Worm (Caenorhabditis elegans): Measurements from ENCODE around the gene K06B4.4.

The K06B4.4 gene

ce11 chrV:15710401-15710800, 41.4 kb downstream of the K06B4.4 start, which contains the start of gene Y6E2A.1:
Gene Y6E2A.1 (minus strand): TSS chrV:15710501.
- TF ChIP-seq hmg-4 (GFP tag; optimal IDR thresholded peaks at IDR 0.05) (no peak), pes-1 (GFP tag; IDR thresholded peaks at IDR 0.05) (no peak), scrt-1 (GFP tag; IDR thresholded peaks at IDR 0.05) (no peak), ceh-36 (tag; optimal IDR thresholded peaks at IDR 0.05) (no peak), tra-4 (tag; optimal IDR thresholded peaks at IDR 0.05) (no peak), flt-1 (GFP tag; IDR thresholded peaks at IDR 0.05) (no peak), tbx-11 (GFP tag; IDR thresholded peaks at IDR 0.05) (no peak), tbx-37 (GFP tag; conservative IDR thresholded peaks at IDR 0.05) (no peak), F13C5.2 (tag; optimal IDR thresholded peaks at IDR 0.05) (no peak), B0310.2 (tag; optimal IDR thresholded peaks at IDR 0.05) (no peak), ama-1 (optimal IDR thresholded peaks at IDR 0.05) (no peak), ets-7 (tag; optimal IDR thresholded peaks at IDR 0.05) (no peak), aly-1 (tag; optimal IDR thresholded peaks at IDR 0.05) (no peak), sea-1 (GFP tag; conservative IDR thresholded peaks at IDR 0.05) (no peak)

DNA sequence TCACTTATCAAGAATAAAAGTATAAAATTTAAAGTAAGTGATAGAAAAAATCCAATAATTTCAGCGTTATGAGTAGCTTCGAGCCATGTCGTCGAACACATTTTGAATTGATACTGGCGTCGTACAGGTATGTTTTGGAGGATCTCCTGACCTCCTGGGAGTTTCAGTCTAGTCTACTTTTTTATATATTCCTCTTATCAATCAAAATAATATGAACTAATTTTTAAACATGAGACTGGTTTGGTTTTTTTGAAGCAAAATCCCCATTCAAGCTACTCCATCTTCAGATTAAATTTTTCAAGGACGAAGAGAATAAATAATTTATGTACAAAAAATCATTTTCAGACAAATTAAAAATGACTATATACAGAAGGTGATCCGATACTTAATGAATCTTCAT, 42.9 kb downstream of the K06B4.4 start, which contains the start of gene str-101:
Gene str-101, minus strand, starts transcription at position 101 of the 400 bp plus-strand sequence.
- TF ChIP-seq B0310.2 (tag; optimal IDR thresholded peaks at IDR 0.05) = no peak
- no peak for TF ChIP-seq ama-1 (optimal IDR thresholded peaks at IDR 0.05)
- TF ChIP-seq tbx-37 (GFP tag; conservative IDR thresholded peaks at IDR 0.05) = no peak
- TF ChIP-seq tbx-11 (GFP tag; IDR thresholded peaks at IDR 0.05) = no peak
- TF ChIP-seq hmbx-1 (tag; optimal IDR thresholded peaks at IDR 0.05) = no peak
- TF ChIP-seq hnd-1 (tag; optimal IDR thresholded peaks at IDR 0.05) = no peak
- no peak for TF ChIP-seq aly-1 (tag; optimal IDR thresholded peaks at IDR 0.05)
- no peak for TF ChIP-seq hmg-4 (GFP tag; optimal IDR thresholded peaks at IDR 0.05)
- TF ChIP-seq ets-7 (tag; optimal IDR thresholded peaks at IDR 0.05) = no peak
- TF ChIP-seq scrt-1 (GFP tag; IDR thresholded peaks at IDR 0.05) = no peak

DNA sequence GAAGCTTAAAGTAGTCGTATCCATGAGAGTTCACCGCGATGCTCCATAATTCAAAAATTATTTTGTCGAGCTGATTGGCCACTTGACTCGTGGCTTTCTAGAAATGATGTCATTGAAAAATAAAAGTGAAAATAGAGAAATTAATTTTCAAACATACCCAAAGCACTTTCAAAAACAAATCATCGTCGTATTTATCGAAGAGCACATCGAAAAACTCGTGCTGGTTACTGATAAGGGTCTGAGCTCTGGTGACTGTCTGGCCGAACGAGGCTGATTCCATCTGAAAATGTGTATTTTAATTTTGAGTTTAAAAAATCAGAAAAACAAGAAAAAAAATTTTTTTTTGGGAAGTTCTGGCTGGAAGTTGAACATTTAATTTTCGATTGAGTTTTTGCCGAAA, 43.4 kb downstream of the K06B4.4 start:
- TF ChIP-seq scrt-1 (GFP tag; IDR thresholded peaks at IDR 0.05) = no peak
- TF ChIP-seq ets-7 (tag; optimal IDR thresholded peaks at IDR 0.05) = no peak
- TF ChIP-seq aly-1 (tag; optimal IDR thresholded peaks at IDR 0.05) = no peak
- TF ChIP-seq hmbx-1 (tag; optimal IDR thresholded peaks at IDR 0.05) = no peak
- TF ChIP-seq ceh-36 (tag; optimal IDR thresholded peaks at IDR 0.05) = no peak

DNA sequence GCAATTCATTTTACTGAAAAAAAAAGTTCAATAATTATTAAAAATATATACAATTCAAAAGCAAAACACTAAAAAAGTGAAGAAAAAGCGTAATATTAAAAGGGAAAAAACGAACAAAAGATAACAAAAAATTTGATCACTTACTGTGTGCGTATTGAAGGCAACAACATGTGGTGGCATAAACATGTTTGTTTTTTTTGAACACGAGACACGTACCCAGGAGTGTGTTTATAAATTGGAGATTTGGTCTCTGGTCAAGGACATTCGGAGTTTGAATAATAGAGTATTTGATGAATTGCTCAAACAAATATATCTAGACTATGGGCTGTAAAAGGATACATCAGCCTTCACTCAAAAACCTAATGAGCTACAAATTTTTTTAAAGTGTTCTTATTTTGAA, 46.7 kb downstream of the K06B4.4 start:
- TF ChIP-seq pes-1 (GFP tag; IDR thresholded peaks at IDR 0.05) (no peak), ceh-13 (GFP tag; optimal IDR thresholded peaks at IDR 0.05) (no peak), sea-1 (GFP tag; conservative IDR thresholded peaks at IDR 0.05) (no peak), ets-7 (tag; optimal IDR thresholded peaks at IDR 0.05) (no peak), hmbx-1 (tag; optimal IDR thresholded peaks at IDR 0.05) (no peak), ama-1 (optimal IDR thresholded peaks at IDR 0.05) (no peak), aly-1 (tag; optimal IDR thresholded peaks at IDR 0.05) (no peak), scrt-1 (GFP tag; IDR thresholded peaks at IDR 0.05) (no peak), B0310.2 (tag; optimal IDR thresholded peaks at IDR 0.05) (no peak), ceh-36 (tag; optimal IDR thresholded peaks at IDR 0.05) (no peak), hnd-1 (tag; optimal IDR thresholded peaks at IDR 0.05) (no peak)

- no peak for TF ChIP-seq ama-1 (optimal IDR thresholded peaks at IDR 0.05)
- TF ChIP-seq hmg-4 (GFP tag; optimal IDR thresholded peaks at IDR 0.05) = no peak
- TF ChIP-seq F13C5.2 (tag; optimal IDR thresholded peaks at IDR 0.05) = no peak
- TF ChIP-seq B0310.2 (tag; optimal IDR thresholded peaks at IDR 0.05) = no peak
- no peak for TF ChIP-seq aly-1 (tag; optimal IDR thresholded peaks at IDR 0.05)
- no peak for TF ChIP-seq tbx-37 (GFP tag; conservative IDR thresholded peaks at IDR 0.05)
- TF ChIP-seq tbx-11 (GFP tag; IDR thresholded peaks at IDR 0.05) = no peak
- no peak for TF ChIP-seq pes-1 (GFP tag; IDR thresholded peaks at IDR 0.05)
- TF ChIP-seq flt-1 (GFP tag; IDR thresholded peaks at IDR 0.05) = no peak
- no peak for TF ChIP-seq sea-1 (GFP tag; conservative IDR thresholded peaks at IDR 0.05)
- TF ChIP-seq hnd-1 (tag; optimal IDR thresholded peaks at IDR 0.05) = no peak
- TF ChIP-seq hmbx-1 (tag; optimal IDR thresholded peaks at IDR 0.05) = no peak
These were observed 47.7 kb downstream of the K06B4.4 start, which contains the start of gene Y6E2A.4 for ce11 chrV:15716679-15717078. Gene Y6E2A.4 (minus strand): TSS chrV:15716779.

ce11 chrV:15718562-15718961, 49.6 kb downstream of the K06B4.4 start, which contains the start of gene Y6E2A.5:
Gene Y6E2A.5 (minus strand): TSS chrV:15718662.
- TF ChIP-seq flt-1 (GFP tag; IDR thresholded peaks at IDR 0.05) (no peak), ceh-13 (GFP tag; optimal IDR thresholded peaks at IDR 0.05) (no peak), ama-1 (optimal IDR thresholded peaks at IDR 0.05) (no peak), aly-1 (tag; optimal IDR thresholded peaks at IDR 0.05) (no peak), tbx-11 (GFP tag; IDR thresholded peaks at IDR 0.05) (no peak), F13C5.2 (tag; optimal IDR thresholded peaks at IDR 0.05) (no peak), tbx-37 (GFP tag; conservative IDR thresholded peaks at IDR 0.05) (no peak), scrt-1 (GFP tag; IDR thresholded peaks at IDR 0.05) (no peak), ets-7 (tag; optimal IDR thresholded peaks at IDR 0.05) (no peak)

ce11 chrV:15719570-15719969, 50.6 kb downstream of the K06B4.4 start, which contains the start of gene Y6E2A.7:
Gene Y6E2A.7 (plus strand): TSS chrV:15719870.
- no peak for TF ChIP-seq tbx-37 (GFP tag; conservative IDR thresholded peaks at IDR 0.05)
- TF ChIP-seq aly-1 (tag; optimal IDR thresholded peaks at IDR 0.05) = no peak
- no peak for TF ChIP-seq tra-4 (tag; optimal IDR thresholded peaks at IDR 0.05)
